Worm (Caenorhabditis elegans) whole organism, late embryonic: ENCODE results near the gene evl-20.

Experiments
- C38D4.7 ChIP-seq: fragments of 200-800 bp; sonication (Bioruptor generic); optimal IDR thresholded peaks from 2 replicates; lab custom pipeline; 2018; ENCODE audit warnings: mild to moderate bottlenecking, missing genetic modification characterization, moderate library complexity, missing compliant biosample characterization
- elt-2 ChIP-seq: sonication (generic microtip); optimal IDR thresholded peaks from 2 replicates; lab custom pipeline; 2016; ENCODE audit warnings: missing genetic modification reagents, missing genetic modification characterization, missing compliant biosample characterization
- npax-4 ChIP-seq: sonication (generic microtip); optimal IDR thresholded peaks from 2 replicates; lab custom pipeline; 2016; ENCODE audit warnings: missing genetic modification characterization, missing compliant biosample characterization
- pax-1 ChIP-seq: fragments of 150-350 bp; optimal IDR thresholded peaks from 2 replicates; lab custom pipeline; 2014; ENCODE audit warnings: missing biosample characterization, missing genetic modification characterization
- pqm-1 ChIP-seq: sonication (generic microtip); optimal IDR thresholded peaks from 2 replicates; lab custom pipeline; 2016; ENCODE audit warnings: missing genetic modification characterization, missing compliant biosample characterization
- ref-2 ChIP-seq: sonication (generic microtip); optimal IDR thresholded peaks from 2 replicates; lab custom pipeline; 2016; ENCODE audit warnings: missing genetic modification characterization, missing compliant biosample characterization

- TF ChIP-seq pax-1 (tag; lab: Kevin White, UChicago) = no peak
- TF ChIP-seq npax-4 (tag; lab: Kevin White, UChicago) = no peak
- TF ChIP-seq elt-2 (tag; lab: Kevin White, UChicago) = no peak
- no peak for TF ChIP-seq pqm-1
- no peak for TF ChIP-seq C38D4.7 (GFP tag; lab: Kevin White, UChicago)
- TF ChIP-seq ref-2 (tag; lab: Kevin White, UChicago) = no peak
Observed at ce11 chrII:8396041-8396440, 48.1 kb upstream of the evl-20 start, which contains the start of gene F49E12.7.
